Fruit fly (Drosophila melanogaster) whole organism, pupa: ENCODE data around the gene CG6236.

Source experiments
- CG13204 ChIP-seq: fragments of 200-800 bp; sonication (Bioruptor generic); optimal IDR thresholded peaks from 2 replicates; lab custom pipeline; 2018; ENCODE audit warnings: missing biosample characterization, mild to moderate bottlenecking, missing genetic modification characterization, moderate library complexity
- CG14655 ChIP-seq: fragments of 200-800 bp; sonication (Bioruptor generic); optimal IDR thresholded peaks from 3 replicates; lab custom pipeline; 2017; ENCODE audit warnings: mild to moderate bottlenecking, missing biosample characterization, missing genetic modification reagents, missing genetic modification characterization
- CG34367 ChIP-seq: fragments of 200-800 bp; sonication (Bioruptor generic); optimal IDR thresholded peaks from 2 replicates; lab custom pipeline; 2018; ENCODE audit warnings: missing biosample characterization, mild to moderate bottlenecking, missing genetic modification characterization
- CG8159 ChIP-seq: fragments of 200-800 bp; sonication (Bioruptor generic); optimal IDR thresholded peaks from 3 replicates; lab custom pipeline; 2018; ENCODE audit warnings: missing biosample characterization, mild to moderate bottlenecking, missing genetic modification characterization, moderate library complexity
- CG8301 ChIP-seq: fragments of 200-800 bp; sonication (Bioruptor generic); optimal IDR thresholded peaks from 2 replicates; lab custom pipeline; 2018; ENCODE audit warnings: missing biosample characterization, mild to moderate bottlenecking, missing genetic modification characterization
- EcR ChIP-seq: fragments of 200-800 bp; sonication (Bioruptor generic); optimal IDR thresholded peaks from 3 replicates; lab custom pipeline; 2019; ENCODE audit warnings: missing biosample characterization, missing genetic modification characterization, mild to moderate bottlenecking, moderate library complexity, missing genetic modification reagents
- Pif1A ChIP-seq: fragments of 200-800 bp; sonication (Bioruptor generic); optimal IDR thresholded peaks from 3 replicates; lab custom pipeline; 2016; ENCODE audit warnings: missing biosample characterization, missing genetic modification characterization
- Pif1B ChIP-seq: fragments of 200-800 bp; sonication (Bioruptor generic); optimal IDR thresholded peaks from 3 replicates; lab custom pipeline; 2016; ENCODE audit warnings: missing biosample characterization, missing genetic modification characterization
- fd96Ca ChIP-seq: fragments of 200-800 bp; sonication (Bioruptor generic); IDR thresholded peaks from 3 replicates; pipeline ENCODE4 v1.3.6; 2022; ENCODE audit warnings: missing biosample characterization, missing genetic modification characterization

- TF ChIP-seq CG13204 (GFP tag; lab: Kevin White, UChicago) = no peak
- TF ChIP-seq CG8159 (tag; lab: Kevin White, UChicago) = no peak
- TF ChIP-seq CG34367 = no peak
- TF ChIP-seq Pif1B = no peak
- TF ChIP-seq fd96Ca (GFP tag; lab: Robert Waterston, UW) = no peak
- TF ChIP-seq CG8301 = no peak
- TF ChIP-seq EcR (GFP tag; lab: Kevin White, UChicago) = no peak
- no peak for TF ChIP-seq Pif1A (GFP tag; lab: Kevin White, UChicago)
- TF ChIP-seq CG14655 (GFP tag; lab: Kevin White, UChicago) = no peak
Measured at dm6 chr3R:15282326-15282725, 45.7 kb downstream of the CG6236 start.
